Worm (Caenorhabditis elegans) whole organism, L4 larva: ENCODE results near the gene cap-2.

Source experiments
- F10B5.3 ChIP-seq: sonication (generic microtip); optimal IDR thresholded peaks from 2 replicates; lab custom pipeline; 2016; ENCODE audit warnings: mild to moderate bottlenecking, missing genetic modification characterization, missing compliant biosample characterization
- F44E2.7 ChIP-seq: fragments of 200-800 bp; sonication (Bioruptor generic); IDR thresholded peaks from 2 replicates; pipeline ENCODE4 v2.1.2; 2022; ENCODE audit warnings: missing genetic modification characterization, missing compliant biosample characterization
- T20F7.1 ChIP-seq: fragments of 200-800 bp; sonication (Bioruptor generic); optimal IDR thresholded peaks from 2 replicates; lab custom pipeline; 2018; ENCODE audit warnings: mild to moderate bottlenecking, missing genetic modification characterization, missing compliant biosample characterization
- T26A8.4 ChIP-seq: fragments of 200-800 bp; sonication (Bioruptor generic); IDR thresholded peaks from 2 replicates; pipeline ENCODE4 v1.3.6; 2022; ENCODE audit warnings: missing genetic modification characterization, missing compliant biosample characterization
- Y105C5A.15 ChIP-seq: fragments of 200-800 bp; sonication (Bioruptor generic); IDR thresholded peaks from 2 replicates; pipeline ENCODE4 v1.3.6; 2022; ENCODE audit warnings: missing genetic modification characterization, missing compliant biosample characterization
- aha-1 ChIP-seq: fragments of 150-350 bp; peaks from one replicate; lab custom pipeline; 2014; ENCODE audit warnings: missing biosample characterization, missing genetic modification characterization
- arid-1 ChIP-seq: fragments of 200-800 bp; sonication (Bioruptor generic); conservative IDR thresholded peaks from 2 replicates; pipeline ENCODE4 v1.3.6; 2022; ENCODE audit warnings: missing genetic modification reagents, missing genetic modification characterization, missing compliant biosample characterization
- ceh-20 ChIP-seq: fragments of 200-800 bp; sonication (Bioruptor generic); IDR thresholded peaks from 2 replicates; pipeline ENCODE4 v1.3.6; 2022; ENCODE audit warnings: missing genetic modification reagents, missing genetic modification characterization, missing compliant biosample characterization
- ctbp-1 ChIP-seq: fragments of 200-800 bp; sonication (Bioruptor generic); IDR thresholded peaks from 2 replicates; pipeline ENCODE4 v1.3.6; 2022; ENCODE audit warnings: missing genetic modification reagents, missing genetic modification characterization, missing compliant biosample characterization
- daf-16 ChIP-seq, 3 experiments: sonication (generic microtip); optimal IDR thresholded peaks; 2 replicates each; lab custom pipeline; 2016 to 2017; ENCODE audit warnings: missing genetic modification characterization in 3 of 3, missing genetic modification reagents in 3 of 3, mild to moderate bottlenecking in 2 of 3, missing compliant biosample characterization in 2 of 3, missing biosample characterization in 1 of 3, moderate library complexity in 1 of 3
- dmd-8 ChIP-seq: fragments of 200-800 bp; sonication (Bioruptor generic); IDR thresholded peaks from 2 replicates; pipeline ENCODE4 v1.3.6; 2022; ENCODE audit warnings: missing genetic modification characterization, missing compliant biosample characterization
- dpl-1 ChIP-seq: fragments of 150-350 bp; optimal IDR thresholded peaks from 2 replicates; lab custom pipeline; 2014; ENCODE audit warnings: missing biosample characterization, missing genetic modification reagents, missing genetic modification characterization
- duxl-1 ChIP-seq: sonication (generic microtip); optimal IDR thresholded peaks from 2 replicates; lab custom pipeline; 2016; ENCODE audit warnings: mild to moderate bottlenecking, missing genetic modification characterization, moderate library complexity, missing compliant biosample characterization; ENCODE audit not compliant: poor library complexity
- dve-1 ChIP-seq: sonication (generic microtip); optimal IDR thresholded peaks from 2 replicates; lab custom pipeline; 2017; ENCODE audit warnings: antibody characterized with exemption, mild to moderate bottlenecking, missing genetic modification characterization, missing compliant biosample characterization; ENCODE audit not compliant: insufficient read depth
- gei-8 ChIP-seq: fragments of 200-800 bp; sonication (Bioruptor generic); optimal IDR thresholded peaks from 2 replicates; lab custom pipeline; 2018; ENCODE audit warnings: mild to moderate bottlenecking, missing genetic modification characterization, missing compliant biosample characterization
- hif-1 ChIP-seq, 2 experiments: sonication (generic microtip); optimal IDR thresholded peaks; 2 replicates each; lab custom pipeline; 2016 to 2017; ENCODE audit warnings: missing compliant biosample characterization in 2 of 2, missing genetic modification characterization in 2 of 2, missing genetic modification reagents in 2 of 2, missing genotype in 2 of 2, mild to moderate bottlenecking in 1 of 2
- hlh-11 ChIP-seq: fragments of 200-800 bp; sonication (Bioruptor generic); optimal IDR thresholded peaks from 2 replicates; lab custom pipeline; 2018; ENCODE audit warnings: mild to moderate bottlenecking, missing genetic modification characterization, missing compliant biosample characterization
- hmg-1.1 ChIP-seq: fragments of 200-800 bp; sonication (Bioruptor generic); IDR thresholded peaks from 2 replicates; pipeline ENCODE4 v1.3.6; 2022; ENCODE audit warnings: missing genetic modification reagents, missing genetic modification characterization, missing compliant biosample characterization
- jun-1 ChIP-seq: fragments of 150-350 bp; optimal IDR thresholded peaks from 2 replicates; lab custom pipeline; 2014; ENCODE audit warnings: missing biosample characterization, missing genetic modification reagents, missing genetic modification characterization
- lim-7 ChIP-seq: fragments of 200-800 bp; sonication (Bioruptor generic); IDR thresholded peaks from 2 replicates; pipeline ENCODE4 v1.3.6; 2022; ENCODE audit warnings: missing genetic modification characterization, missing compliant biosample characterization
- lin-13 ChIP-seq: fragments of 150-350 bp; optimal IDR thresholded peaks from 2 replicates; lab custom pipeline; 2014; ENCODE audit warnings: missing biosample characterization, missing genetic modification reagents, missing genetic modification characterization
- lin-38 ChIP-seq: fragments of 200-800 bp; sonication (Bioruptor generic); IDR thresholded peaks from 2 replicates; pipeline ENCODE4 v1.3.6; 2022; ENCODE audit warnings: missing genetic modification reagents, missing genetic modification characterization, missing compliant biosample characterization
- lsy-2 ChIP-seq, 2 experiments: fragments of 150-350 bp in 1 of 2; sonication (generic microtip) in 1 of 2; optimal IDR thresholded peaks; 2 replicates each; lab custom pipeline; 2014 to 2017; ENCODE audit warnings: missing biosample characterization in 2 of 2, missing genetic modification characterization in 2 of 2
- mdl-1 ChIP-seq, 2 experiments: fragments of 150-350 bp in 1 of 2; sonication (generic microtip) in 1 of 2; optimal IDR thresholded peaks; 2 replicates each; lab custom pipeline; 2014 to 2017; ENCODE audit warnings: missing biosample characterization in 2 of 2, missing genetic modification characterization in 2 of 2
- mdt-29 ChIP-seq: fragments of 200-800 bp; sonication (Bioruptor generic); IDR thresholded peaks from 2 replicates; pipeline ENCODE4 v1.3.6; 2022; ENCODE audit warnings: missing genetic modification reagents, missing genetic modification characterization, missing compliant biosample characterization
- mep-1 ChIP-seq: fragments of 150-350 bp; sonication (generic microtip); optimal IDR thresholded peaks from 3 replicates; lab custom pipeline; 2014; ENCODE audit warnings: missing biosample characterization, missing genetic modification characterization
- mes-2 ChIP-seq: sonication (generic microtip); optimal IDR thresholded peaks from 2 replicates; lab custom pipeline; 2016; ENCODE audit warnings: missing genotype, mild to moderate bottlenecking, missing genetic modification characterization, missing compliant biosample characterization; ENCODE audit not compliant: poor library complexity, severe bottlenecking
- nhr-102 ChIP-seq: sonication (generic microtip); optimal IDR thresholded peaks from 2 replicates; lab custom pipeline; 2016; ENCODE audit warnings: mild to moderate bottlenecking, missing genetic modification characterization, moderate library complexity, missing compliant biosample characterization
- nhr-11 ChIP-seq: fragments of 150-350 bp; optimal IDR thresholded peaks from 2 replicates; lab custom pipeline; 2014; ENCODE audit warnings: missing biosample characterization, missing genetic modification characterization
- nhr-111 ChIP-seq: fragments of 200-800 bp; sonication (Bioruptor generic); optimal IDR thresholded peaks from 2 replicates; lab custom pipeline; 2018; ENCODE audit warnings: mild to moderate bottlenecking, missing genetic modification characterization, missing compliant biosample characterization
- nhr-28 ChIP-seq: fragments of 150-350 bp; optimal IDR thresholded peaks from 2 replicates; lab custom pipeline; 2014; ENCODE audit warnings: missing biosample characterization, missing genetic modification characterization
- nhr-41 ChIP-seq: fragments of 200-800 bp; sonication (Bioruptor generic); IDR thresholded peaks from 2 replicates; pipeline ENCODE4 v1.3.6; 2022; ENCODE audit warnings: missing genetic modification reagents, missing genetic modification characterization, missing compliant biosample characterization
- nhr-42 ChIP-seq: fragments of 200-800 bp; sonication (Bioruptor generic); IDR thresholded peaks from 2 replicates; pipeline ENCODE4 v1.3.6; 2022; ENCODE audit warnings: missing genetic modification characterization, missing compliant biosample characterization
- nhr-76 ChIP-seq: fragments of 150-350 bp; optimal IDR thresholded peaks from 2 replicates; lab custom pipeline; 2014; ENCODE audit warnings: missing biosample characterization, missing genetic modification characterization
- pha-4 ChIP-seq, 2 experiments: fragments of 150-350 bp in 1 of 2; fragments of 200-800 bp in 1 of 2; sonication (Bioruptor generic) in 1 of 2; IDR thresholded peaks in 1 of 2; optimal IDR thresholded peaks in 1 of 2; 2 replicates each; pipeline versions ENCODE4 v1.3.6 to Lab custom; 2014 to 2022; ENCODE audit warnings: missing genetic modification characterization in 2 of 2, missing genetic modification reagents in 2 of 2, missing biosample characterization in 1 of 2, missing compliant biosample characterization in 1 of 2
- php-3 ChIP-seq: fragments of 200-800 bp; sonication (Bioruptor generic); IDR thresholded peaks from 2 replicates; pipeline ENCODE4 v1.3.6; 2022; ENCODE audit warnings: missing genetic modification reagents, missing genetic modification characterization, missing compliant biosample characterization
- pqm-1 ChIP-seq: sonication (generic microtip); optimal IDR thresholded peaks from 2 replicates; lab custom pipeline; 2017; ENCODE audit warnings: missing biosample characterization, missing genetic modification characterization
- rbr-2 ChIP-seq: sonication (generic microtip); optimal IDR thresholded peaks from 2 replicates; lab custom pipeline; 2016; ENCODE audit warnings: missing genotype, missing genetic modification characterization, missing compliant biosample characterization
- set-16 ChIP-seq: fragments of 200-800 bp; sonication (Bioruptor generic); IDR thresholded peaks from 2 replicates; pipeline ENCODE4 v1.3.6; 2022; ENCODE audit warnings: missing genetic modification reagents, missing genetic modification characterization, missing compliant biosample characterization
- spr-1 ChIP-seq: sonication (generic microtip); optimal IDR thresholded peaks from 2 replicates; lab custom pipeline; 2016; ENCODE audit warnings: mild to moderate bottlenecking, missing genetic modification characterization, missing compliant biosample characterization
- tra-1 ChIP-seq: fragments of 200-800 bp; sonication (Bioruptor generic); IDR thresholded peaks from 2 replicates; pipeline ENCODE4 v1.3.6; 2022; ENCODE audit warnings: missing genetic modification reagents, missing genetic modification characterization, missing compliant biosample characterization
- unc-62 ChIP-seq, 3 experiments: fragments of 150-350 bp in 1 of 3; sonication (generic microtip); optimal IDR thresholded peaks in 2 of 3; peaks in 1 of 3; 1 replicate in 1 of 3; 2 replicates in 2 of 3; lab custom pipeline; 2014 to 2017; ENCODE audit warnings: missing biosample characterization in 3 of 3, missing genetic modification characterization in 3 of 3, missing genetic modification reagents in 3 of 3, missing genotype in 1 of 3
- zfp-2 ChIP-seq: sonication (generic microtip); optimal IDR thresholded peaks from 2 replicates; lab custom pipeline; 2016; ENCODE audit warnings: mild to moderate bottlenecking, missing genetic modification characterization, missing compliant biosample characterization
- zfp-3 ChIP-seq: fragments of 200-800 bp; sonication (Bioruptor generic); conservative IDR thresholded peaks from 2 replicates; pipeline ENCODE4 v1.3.6; 2022; ENCODE audit warnings: missing genetic modification reagents, missing genetic modification characterization, missing compliant biosample characterization
- zip-2 ChIP-seq: fragments of 150-350 bp; optimal IDR thresholded peaks from 2 replicates; lab custom pipeline; 2014; ENCODE audit warnings: missing biosample characterization, missing genetic modification characterization
- ztf-7 ChIP-seq: fragments of 150-350 bp; optimal IDR thresholded peaks from 2 replicates; lab custom pipeline; 2014; ENCODE audit warnings: missing biosample characterization, missing genetic modification characterization

cap-2 gene

ce11 chrII:10849903-10850302, 19.1 kb upstream of the cap-2 start, which contains the start of gene M106.2:
Gene M106.2, minus strand, starts transcription at chrII:10850003.
- TF ChIP-seq ztf-7 (tag; lab: Kevin White, UChicago) = no peak
- TF ChIP-seq zfp-3 = 0 out of 2 replicates have a peak, but pooled peaks have one; percentile 42
- TF ChIP-seq aha-1 (tag; lab: Kevin White, UChicago) = peak; percentile 29

- peak; percentile 47 for TF ChIP-seq lin-13 (GFP tag; lab: Kevin White, UChicago)
- peak; percentile 62 for TF ChIP-seq set-16 (GFP tag; lab: Robert Waterston, UW)
- TF ChIP-seq pha-4 (GFP tag; IDR thresholded peaks at IDR 0.05; lab: Robert Waterston, UW) = peak; percentile 65
- peak; percentile 29 for TF ChIP-seq pha-4 (tag; optimal IDR thresholded peaks at IDR 0.05; lab: Kevin White, UChicago)
- peak; percentile 66 for TF ChIP-seq T26A8.4
- no peak for TF ChIP-seq nhr-76 (tag; lab: Kevin White, UChicago)
- peak; percentile 22 for TF ChIP-seq pqm-1 (tag; lab: Kevin White, UChicago)
- TF ChIP-seq Y105C5A.15 = 0 out of 2 replicates have a peak, but pooled peaks have one; percentile 17
- no peak for TF ChIP-seq dmd-8 (GFP tag; lab: Robert Waterston, UW)
- peak; percentile 98 for TF ChIP-seq tra-1
- peak; percentile 48 for TF ChIP-seq ztf-7 (tag; lab: Kevin White, UChicago)
- peak; percentile 67; the same call in 1 of the 2 replicates for TF ChIP-seq hmg-1.1 (GFP tag; lab: Robert Waterston, UW)
- TF ChIP-seq mep-1 (tag; lab: Kevin White, UChicago) = peak; percentile 80
- peak; percentile 97 for TF ChIP-seq hlh-11 (tag; lab: Kevin White, UChicago)
- peak; percentile 96 for TF ChIP-seq ceh-20 (GFP tag; lab: Robert Waterston, UW)
- peak in 1 of 2 experiments; percentile 81 for TF ChIP-seq lsy-2 (tag; optimal IDR thresholded peaks at IDR 0.05; lab: Kevin White, UChicago)
- peak; percentile 91 for TF ChIP-seq mdt-29 (GFP tag; lab: Robert Waterston, UW)
- no peak for TF ChIP-seq jun-1 (tag; lab: Kevin White, UChicago)
- peak; percentile 66 for TF ChIP-seq nhr-28 (tag; lab: Kevin White, UChicago)
- TF ChIP-seq lin-38 = peak; percentile 55
- TF ChIP-seq nhr-11 (tag; lab: Kevin White, UChicago) = no peak
- TF ChIP-seq spr-1 (tag; lab: Kevin White, UChicago) = peak; percentile 17
- peak; percentile 66 for TF ChIP-seq gei-8 (GFP tag; lab: Kevin White, UChicago)
- 0 out of 2 replicates have a peak, but pooled peaks have one; percentile 29 for TF ChIP-seq ctbp-1 (GFP tag; lab: Robert Waterston, UW)
- no peak for TF ChIP-seq duxl-1 (tag; lab: Kevin White, UChicago)
- TF ChIP-seq arid-1 (GFP tag; lab: Robert Waterston, UW) = 0 out of 2 replicates have a peak, but pooled peaks have one; percentile 25
- peak; percentile 86 for TF ChIP-seq dve-1 (tag; lab: Kevin White, UChicago)
- no peak for TF ChIP-seq F10B5.3 (tag; lab: Kevin White, UChicago)
- peak; percentile 81; the same call in 1 of the 2 replicates for TF ChIP-seq nhr-41 (GFP tag; lab: Robert Waterston, UW)
- TF ChIP-seq daf-16 (GFP tag; optimal IDR thresholded peaks at IDR 0.05; lab: Kevin White, UChicago) = peak in 1 of 2 experiments; percentile 84
- peak; percentile 71 for TF ChIP-seq daf-16 (tag; optimal IDR thresholded peaks at IDR 0.05; lab: Kevin White, UChicago)
- peak; percentile 7 for TF ChIP-seq zfp-2
- 0 out of 2 replicates have a peak, but pooled peaks have one; percentile 53 for TF ChIP-seq nhr-42 (GFP tag; lab: Robert Waterston, UW)
- TF ChIP-seq zip-2 (tag; lab: Kevin White, UChicago) = no peak
- TF ChIP-seq T20F7.1 (GFP tag; lab: Kevin White, UChicago) = peak; percentile 83
- no peak for TF ChIP-seq lim-7 (GFP tag; lab: Robert Waterston, UW)
- TF ChIP-seq F44E2.7 (GFP tag; lab: Robert Waterston, UW) = no peak
- peak in 1 of 2 experiments; percentile 57 for TF ChIP-seq mdl-1 (tag; optimal IDR thresholded peaks at IDR 0.05; lab: Kevin White, UChicago)
- TF ChIP-seq mes-2 (tag; lab: Kevin White, UChicago) = peak; percentile 50
- peak; percentile 89 for TF ChIP-seq nhr-102 (tag; lab: Kevin White, UChicago)
- peak; percentile 75 for TF ChIP-seq php-3 (GFP tag; lab: Robert Waterston, UW)
- peak in 1 of 2 experiments; percentile 32 for TF ChIP-seq hif-1 (tag; optimal IDR thresholded peaks at IDR 0.05; lab: Kevin White, UChicago)
- TF ChIP-seq rbr-2 = peak; percentile 55
- peak; percentile 48 for TF ChIP-seq dpl-1 (GFP tag; lab: Kevin White, UChicago)
- TF ChIP-seq unc-62 (GFP tag; optimal IDR thresholded peaks at IDR 0.05 in 1 of 2; lab: Kevin White, UChicago) = peak; percentile 79 to 100
- TF ChIP-seq unc-62 (tag; optimal IDR thresholded peaks at IDR 0.05; lab: Kevin White, UChicago) = no peak
- TF ChIP-seq nhr-111 (GFP tag; lab: Kevin White, UChicago) = no peak
Observed at ce11 chrII:10851110-10851509, 17.9 kb upstream of the cap-2 start.
